Fruit fly (Drosophila melanogaster): ENCODE measurements around the gene CG7059.

CG7059 gene

DNA sequence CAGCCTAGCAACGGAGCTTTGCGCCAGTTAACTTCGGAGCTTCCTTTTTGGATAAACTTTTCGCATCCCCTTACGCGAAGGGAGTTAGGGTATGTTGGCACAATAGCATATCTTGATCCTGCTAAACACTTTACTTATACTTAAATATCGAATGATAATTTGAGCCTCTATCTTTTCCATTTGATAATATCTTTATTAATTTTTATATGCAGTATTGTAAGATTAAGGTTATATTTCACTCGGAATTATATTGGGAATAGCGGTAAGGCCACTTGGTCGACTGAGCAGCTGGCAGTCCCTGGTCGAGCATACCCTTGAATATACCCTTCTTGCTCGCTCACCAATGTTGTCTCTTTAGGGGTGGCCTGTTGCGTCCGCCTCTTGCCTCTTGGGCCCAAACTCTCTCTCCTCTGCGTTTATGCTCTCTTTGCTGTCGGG is 20.8 kb upstream of the CG7059 start (continued):
- TF ChIP-seq CG12219 (GFP tag; optimal IDR thresholded peaks at IDR 0.05) (no peak), Bgb (GFP tag; IDR thresholded peaks at IDR 0.05; ENCODE audit: partially characterized antibody) (no peak), CG32532 (GFP tag; IDR thresholded peaks at IDR 0.05) (peak; percentile 79), B-H1 (GFP tag; IDR thresholded peaks at IDR 0.05) (peak; percentile 42; the same call in 2 of the 3 replicates), nerfin-2 (GFP tag; IDR thresholded peaks at IDR 0.05; ENCODE audit: partially characterized antibody) (no peak), ranshi (GFP tag; IDR thresholded peaks at IDR 0.05) (peak; percentile 81; the same call in 1 of the 2 replicates), CG4854 (GFP tag; optimal IDR thresholded peaks at IDR 0.05) (no peak), Dll (GFP tag; IDR thresholded peaks at IDR 0.05; ENCODE audit: partially characterized antibody) (no peak), hb (GFP tag; IDR thresholded peaks at IDR 0.05; ENCODE audit: partially characterized antibody) (no peak), CG15073 (GFP tag; optimal IDR thresholded peaks at IDR 0.05) (no peak), trem (tag; optimal IDR thresholded peaks at IDR 0.05) (no peak), Nf-YB (GFP tag; optimal IDR thresholded peaks at IDR 0.05) (peak; percentile 18), run (tag; optimal IDR thresholded peaks at IDR 0.05) (peak; percentile 8), Meics (GFP tag; optimal IDR thresholded peaks at IDR 0.05) (peak; percentile 77), CG1024 (GFP tag; IDR thresholded peaks at IDR 0.05) (peak; percentile 49), CG10267 (tag; optimal IDR thresholded peaks at IDR 0.05) (peak; percentile 43), HHEX (GFP tag; optimal IDR thresholded peaks at IDR 0.05) (peak; percentile 49), pfk (GFP tag; optimal IDR thresholded peaks at IDR 0.05) (no peak), CG12299 (tag; optimal IDR thresholded peaks at IDR 0.05) (peak; percentile 31), CG10565 (GFP tag; optimal IDR thresholded peaks at IDR 0.05) (no peak), CG6689 (GFP tag; IDR thresholded peaks at IDR 0.05) (peak; percentile 80), CG17328 (GFP tag; IDR thresholded peaks at IDR 0.05) (peak; percentile 74), jing (GFP tag; optimal IDR thresholded peaks at IDR 0.05) (peak; percentile 25), lbe (GFP tag; optimal IDR thresholded peaks at IDR 0.05) (peak; percentile 25), Hey (tag; optimal IDR thresholded peaks at IDR 0.05) (no peak), CG12942 (GFP tag; optimal IDR thresholded peaks at IDR 0.05) (peak; percentile 26), D (optimal IDR thresholded peaks at IDR 0.05) (no peak), D (GFP tag; optimal IDR thresholded peaks at IDR 0.05) (peak; percentile 41), CG1233 (GFP tag; optimal IDR thresholded peaks at IDR 0.05) (no peak), Rfx (GFP tag; IDR thresholded peaks at IDR 0.05) (peak; percentile 78), CG1647 (GFP tag; optimal IDR thresholded peaks at IDR 0.05) (peak; percentile 24), B-H2 (GFP tag; optimal IDR thresholded peaks at IDR 0.05) (peak; percentile 36), mirr (GFP tag; optimal IDR thresholded peaks at IDR 0.05) (no peak), aop (GFP tag; IDR thresholded peaks at IDR 0.05) (no peak), emc (GFP tag; optimal IDR thresholded peaks at IDR 0.05) (no peak), CG1603 (tag; optimal IDR thresholded peaks at IDR 0.05) (peak; percentile 34), CG16779 (GFP tag; IDR thresholded peaks at IDR 0.05) (0 out of 2 replicates have a peak, but pooled peaks have one; percentile 10), CG14014 (GFP tag; IDR thresholded peaks at IDR 0.05) (peak; percentile 81), YL-1 (GFP tag; optimal IDR thresholded peaks at IDR 0.05) (no peak), cas (GFP tag; IDR thresholded peaks at IDR 0.05) (0 out of 2 replicates have a peak, but pooled peaks have one; percentile 40), pros (GFP tag; optimal IDR thresholded peaks at IDR 0.05) (no peak), CG2712 (tag; optimal IDR thresholded peaks at IDR 0.05) (peak; percentile 64), CG7839 (tag; optimal IDR thresholded peaks at IDR 0.05) (peak; percentile 80), vnd (GFP tag; IDR thresholded peaks at IDR 0.05; ENCODE audit: partially characterized antibody) (no peak), CG17359 (tag; optimal IDR thresholded peaks at IDR 0.05) (peak; percentile 50), CoRest (tag; optimal IDR thresholded peaks at IDR 0.05) (peak; percentile 67), CG1602 (GFP tag; optimal IDR thresholded peaks at IDR 0.05) (peak; percentile 24), Lim3 (GFP tag; IDR thresholded peaks at IDR 0.05) (peak; percentile 31; the same call in 1 of the 2 replicates), bab2 (GFP tag; optimal IDR thresholded peaks at IDR 0.05) (no peak), cad (GFP tag; optimal IDR thresholded peaks at IDR 0.05) (no peak), CG6654 (GFP tag; optimal IDR thresholded peaks at IDR 0.05) (no peak)
